Fruit fly (Drosophila melanogaster): ENCODE results near the gene Mcr.

Mcr gene

DNA sequence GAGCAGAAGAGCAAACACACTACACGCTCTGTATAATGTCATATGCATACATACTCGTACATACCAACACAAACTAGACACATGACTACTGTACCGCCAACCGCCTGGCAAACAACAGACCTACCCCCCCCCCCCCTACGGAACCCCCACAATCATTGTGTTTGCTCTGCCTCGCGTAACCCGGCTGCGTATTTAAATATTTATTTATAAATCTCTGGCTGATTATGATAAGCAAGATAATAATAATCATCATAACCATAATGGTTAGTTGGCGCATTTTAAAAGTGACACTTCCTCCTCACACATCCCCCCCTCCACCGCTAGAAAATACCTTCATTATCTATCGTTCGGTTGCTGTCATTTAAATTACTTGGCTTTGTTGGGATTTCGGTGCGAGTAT lies 14.7 kb upstream of the Mcr start (continued):
- TF ChIP-seq knrl (GFP tag; IDR thresholded peaks at IDR 0.05; ENCODE audit: partially characterized antibody) (no peak), cwo (GFP tag; optimal IDR thresholded peaks at IDR 0.05) (peak; percentile 79), CG11723 (GFP tag; optimal IDR thresholded peaks at IDR 0.05) (peak; percentile 52), CG33213 (GFP tag; optimal IDR thresholded peaks at IDR 0.05) (no peak), kni (GFP tag; optimal IDR thresholded peaks at IDR 0.05) (peak; percentile 74), dimm (GFP tag; IDR thresholded peaks at IDR 0.05) (no peak), CG4360 (GFP tag; IDR thresholded peaks at IDR 0.05) (no peak), Camta (GFP tag; optimal IDR thresholded peaks at IDR 0.05) (no peak), pb (GFP tag; optimal IDR thresholded peaks at IDR 0.05) (no peak), CG5245 (GFP tag; optimal IDR thresholded peaks at IDR 0.05) (no peak), CG32772 (GFP tag; IDR thresholded peaks at IDR 0.05) (no peak), CG9797 (GFP tag; optimal IDR thresholded peaks at IDR 0.05) (no peak), otp (GFP tag; IDR thresholded peaks at IDR 0.05) (peak; percentile 63; the same call in 1 of the 3 replicates), CG11085 (GFP tag; IDR thresholded peaks at IDR 0.05) (no peak), CG30403 (GFP tag; optimal IDR thresholded peaks at IDR 0.05) (no peak), sna (GFP tag; IDR thresholded peaks at IDR 0.05; ENCODE audit: partially characterized antibody) (no peak), Fer2 (tag; optimal IDR thresholded peaks at IDR 0.05) (peak; percentile 24), CG8765 (GFP tag; IDR thresholded peaks at IDR 0.05) (no peak), CG31441 (GFP tag; IDR thresholded peaks at IDR 0.05) (peak; percentile 55), Bteb2 (GFP tag; optimal IDR thresholded peaks at IDR 0.05) (no peak), CG17361 (GFP tag; IDR thresholded peaks at IDR 0.05) (0 out of 3 replicates have a peak, but pooled peaks have one; percentile 37), slbo (GFP tag; IDR thresholded peaks at IDR 0.05) (no peak), CG14965 (GFP tag; optimal IDR thresholded peaks at IDR 0.05; ENCODE audit: borderline replicate concordance) (no peak), Bdp1 (GFP tag; optimal IDR thresholded peaks at IDR 0.05) (no peak), Neu2 (GFP tag; optimal IDR thresholded peaks at IDR 0.05; ENCODE audit: borderline replicate concordance) (no peak), CG11398 (GFP tag; optimal IDR thresholded peaks at IDR 0.05) (no peak), NFAT (GFP tag; IDR thresholded peaks at IDR 0.05) (peak; percentile 53; the same call in 1 of the 2 replicates), CG8388 (GFP tag; optimal IDR thresholded peaks at IDR 0.05) (peak; percentile 3), CG4282 (GFP tag; optimal IDR thresholded peaks at IDR 0.05) (no peak), crc (GFP tag; optimal IDR thresholded peaks at IDR 0.05) (no peak), zen (tag; optimal IDR thresholded peaks at IDR 0.05) (no peak), CG7556 (GFP tag; optimal IDR thresholded peaks at IDR 0.05) (peak; percentile 42), HHEX (GFP tag; optimal IDR thresholded peaks at IDR 0.05) (peak; percentile 79), nmo (GFP tag; optimal IDR thresholded peaks at IDR 0.05) (peak; percentile 10), CG12236 (GFP tag; optimal IDR thresholded peaks at IDR 0.05) (no peak), zfh2 (GFP tag; optimal IDR thresholded peaks at IDR 0.05) (no peak), jigr1 (GFP tag; IDR thresholded peaks at IDR 0.05) (no peak), Hey (tag; optimal IDR thresholded peaks at IDR 0.05) (peak; percentile 53), ken (GFP tag; IDR thresholded peaks at IDR 0.05) (no peak)

- TF ChIP-seq lbe (GFP tag; optimal IDR thresholded peaks at IDR 0.05), result peak; percentile 11
- TF ChIP-seq Nf-YA (GFP tag; IDR thresholded peaks at IDR 0.05), result no peak
- no peak for TF ChIP-seq wdn (GFP tag; IDR thresholded peaks at IDR 0.05)
- TF ChIP-seq cwo (GFP tag; optimal IDR thresholded peaks at IDR 0.05), result peak; percentile 44
- TF ChIP-seq mirr (GFP tag; optimal IDR thresholded peaks at IDR 0.05), result peak; percentile 28
- peak; percentile 56 for TF ChIP-seq Med (GFP tag)
- TF ChIP-seq CG15601 (tag; optimal IDR thresholded peaks at IDR 0.05), result no peak
- TF ChIP-seq chinmo (GFP tag; IDR thresholded peaks at IDR 0.05; ENCODE audit: partially characterized antibody), result 0 out of 4 replicates have a peak, but pooled peaks have one; percentile 37
- TF ChIP-seq corto (GFP tag; optimal IDR thresholded peaks at IDR 0.05), result peak; percentile 36
- peak; percentile 32 for TF ChIP-seq exex (tag; optimal IDR thresholded peaks at IDR 0.05)
- TF ChIP-seq nom (GFP tag; optimal IDR thresholded peaks at IDR 0.05), result peak; percentile 74
- TF ChIP-seq CG18262 (tag; optimal IDR thresholded peaks at IDR 0.05), result no peak
- peak in 1 of 2 experiments; percentile 17 for TF ChIP-seq Pdp1 (GFP tag; optimal IDR thresholded peaks at IDR 0.05)
- no peak for TF ChIP-seq CG42726 (GFP tag; IDR thresholded peaks at IDR 0.05; ENCODE audit: partially characterized antibody)
- TF ChIP-seq Dbx (GFP tag; IDR thresholded peaks at IDR 0.05), result peak; percentile 5; the same call in 1 of the 3 replicates
Measured at dm6 chr2L:8095176-8095575, 12.4 kb upstream of the Mcr start.
